Worm (Caenorhabditis elegans): Measurements from ENCODE around the gene rfs-1.

DNA sequence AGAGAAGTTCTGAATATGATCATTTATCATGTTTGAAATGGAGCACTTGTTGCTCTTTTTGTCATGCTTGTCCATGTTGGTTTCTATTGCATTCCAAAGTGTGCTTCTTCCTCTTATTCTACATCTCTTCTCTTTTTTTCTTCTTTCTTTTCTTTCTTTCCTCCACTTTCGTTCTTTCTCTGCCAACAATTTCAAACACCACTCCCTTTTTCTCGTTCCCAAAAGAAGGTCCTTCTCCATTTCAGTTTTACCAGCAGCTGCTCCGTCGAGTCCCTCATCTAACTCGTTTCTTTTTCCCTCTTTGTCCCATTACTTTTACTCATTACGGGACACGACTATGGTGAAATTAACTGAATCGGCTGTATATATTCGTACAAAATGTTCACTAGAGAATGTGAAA lies 28.7 kb downstream of the rfs-1 start, which contains the start of gene F09G8.5:
- peak; percentile 53 for TF ChIP-seq lin-39 (tag; optimal IDR thresholded peaks at IDR 0.05)
- TF ChIP-seq ztf-11 (tag; optimal IDR thresholded peaks at IDR 0.05) = no peak
- TF ChIP-seq fkh-10 (GFP tag; optimal IDR thresholded peaks at IDR 0.05) = no peak
- TF ChIP-seq zag-1 (tag; optimal IDR thresholded peaks at IDR 0.05) = no peak
- no peak for TF ChIP-seq unc-62 (GFP tag; optimal IDR thresholded peaks at IDR 0.05)
- TF ChIP-seq nhr-25 (tag; optimal IDR thresholded peaks at IDR 0.05) = no peak
- TF ChIP-seq skn-1 (tag; optimal IDR thresholded peaks at IDR 0.05) = no peak
- no peak for TF ChIP-seq nhr-23 (tag; optimal IDR thresholded peaks at IDR 0.05)
- TF ChIP-seq elt-3 (tag; optimal IDR thresholded peaks at IDR 0.05) = no peak
- TF ChIP-seq elt-2 (tag; optimal IDR thresholded peaks at IDR 0.05) = no peak
- TF ChIP-seq ama-1 (optimal IDR thresholded peaks at IDR 0.05) = no peak

All from whole organism, L3 larva.